Worm (Caenorhabditis elegans): ENCODE measurements around the gene msi-1.

DNA sequence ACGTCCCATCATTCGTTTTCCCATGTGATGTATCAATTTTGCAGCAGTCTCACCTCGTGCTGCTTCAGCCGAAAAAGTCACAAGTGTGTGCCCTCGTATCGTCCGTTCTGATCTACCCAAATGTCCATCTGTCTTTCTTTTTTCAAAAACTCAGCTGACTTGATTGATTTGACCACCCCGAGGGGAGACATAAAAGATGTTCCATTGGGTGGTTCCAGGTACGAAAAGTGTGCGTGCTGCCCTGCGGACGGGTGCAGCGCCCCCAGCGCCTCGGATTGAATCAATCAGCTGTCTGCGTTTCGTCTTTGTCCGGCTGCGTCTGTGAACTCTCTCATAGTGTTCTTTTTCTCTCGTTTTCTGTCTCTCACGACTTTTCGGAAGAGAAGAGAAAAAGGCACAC lies 23.0 kb downstream of the msi-1 start:
- TF ChIP-seq aly-2 (tag; optimal IDR thresholded peaks at IDR 0.05): no peak
- no peak for TF ChIP-seq sea-2 (GFP tag; optimal IDR thresholded peaks at IDR 0.05)
- no peak for TF ChIP-seq elt-3 (tag; optimal IDR thresholded peaks at IDR 0.05)
- peak; percentile 15 for TF ChIP-seq unc-62 (GFP tag; optimal IDR thresholded peaks at IDR 0.05)
- peak; percentile 98 for TF ChIP-seq lin-39 (tag; optimal IDR thresholded peaks at IDR 0.05)
- TF ChIP-seq ama-1 (optimal IDR thresholded peaks at IDR 0.05): peak; percentile 82
- TF ChIP-seq unc-39 (tag; optimal IDR thresholded peaks at IDR 0.05): no peak
- peak; percentile 39 for TF ChIP-seq pha-4 (tag; optimal IDR thresholded peaks at IDR 0.05)
- TF ChIP-seq nhr-77 (tag; optimal IDR thresholded peaks at IDR 0.05): no peak

Data from whole organism, L3 larva.